Fruit fly (Drosophila melanogaster) whole organism, embryonic: ENCODE data around the gene Fgop2.

Experiments
- Adf1 ChIP-seq: fragments of 200-800 bp; sonication (Bioruptor generic); IDR thresholded peaks from 2 replicates; pipeline ENCODE4 v1.3.6; 2022; ENCODE audit warnings: missing biosample characterization, missing genetic modification characterization
- Antp ChIP-seq: fragments of 200-800 bp; sonication (Bioruptor generic); optimal IDR thresholded peaks from 3 replicates; lab custom pipeline; 2016; ENCODE audit warnings: missing biosample characterization, missing genetic modification characterization
- B-H1 ChIP-seq: fragments of 200-800 bp; sonication (Bioruptor generic); IDR thresholded peaks from 3 replicates; pipeline ENCODE4 v1.3.6; 2022; ENCODE audit warnings: missing biosample characterization, missing genetic modification characterization
- B-H2 ChIP-seq: fragments of 200-800 bp; sonication (Bioruptor generic); optimal IDR thresholded peaks from 2 replicates; lab custom pipeline; 2018; ENCODE audit warnings: missing biosample characterization, mild to moderate bottlenecking, missing genetic modification characterization
- Bdp1 ChIP-seq: fragments of 200-800 bp; sonication (Bioruptor generic); optimal IDR thresholded peaks from 3 replicates; lab custom pipeline; 2016; ENCODE audit warnings: missing biosample characterization, missing genetic modification characterization
- Bgb ChIP-seq: fragments of 200-800 bp; sonication (Bioruptor generic); IDR thresholded peaks from 2 replicates; pipeline ENCODE4 v1.3.6; 2022; ENCODE audit warnings: missing biosample characterization, missing genetic modification characterization; ENCODE audit not compliant: partially characterized antibody
- CG10543 ChIP-seq: fragments of 200-800 bp; sonication (Bioruptor generic); optimal IDR thresholded peaks from 3 replicates; lab custom pipeline; 2017; ENCODE audit warnings: missing biosample characterization, mild to moderate bottlenecking, missing genetic modification characterization, moderate library complexity
- CG11398 ChIP-seq: fragments of 200-800 bp; sonication (Bioruptor generic); optimal IDR thresholded peaks from 2 replicates; lab custom pipeline; 2016; ENCODE audit warnings: missing biosample characterization, missing genetic modification characterization
- CG11560 ChIP-seq: fragments of 200-800 bp; sonication (Bioruptor generic); IDR thresholded peaks from 3 replicates; pipeline ENCODE4 v1.3.6; 2022; ENCODE audit warnings: missing biosample characterization, missing genetic modification characterization
- CG12071 ChIP-seq: fragments of 200-800 bp; sonication (Bioruptor generic); optimal IDR thresholded peaks from 3 replicates; lab custom pipeline; 2018; ENCODE audit warnings: missing biosample characterization, mild to moderate bottlenecking, missing genetic modification characterization
- CG13123 ChIP-seq: fragments of 200-800 bp; sonication (Bioruptor generic); optimal IDR thresholded peaks from 2 replicates; lab custom pipeline; 2016; ENCODE audit warnings: missing biosample characterization, missing genetic modification characterization
- CG14710 ChIP-seq: fragments of 200-800 bp; sonication (Bioruptor generic); optimal IDR thresholded peaks from 3 replicates; lab custom pipeline; 2019; ENCODE audit warnings: missing biosample characterization, mild to moderate bottlenecking, missing genetic modification characterization, moderate library complexity
- CG15073 ChIP-seq: fragments of 200-800 bp; sonication (Bioruptor generic); optimal IDR thresholded peaks from 2 replicates; lab custom pipeline; 2016; ENCODE audit warnings: missing biosample characterization, missing genetic modification characterization
- CG1602 ChIP-seq: fragments of 200-800 bp; sonication (Bioruptor generic); optimal IDR thresholded peaks from 3 replicates; lab custom pipeline; 2016; ENCODE audit warnings: missing biosample characterization, missing genetic modification characterization
- CG1647 ChIP-seq: fragments of 200-800 bp; sonication (Bioruptor generic); optimal IDR thresholded peaks from 3 replicates; lab custom pipeline; 2016; ENCODE audit warnings: missing biosample characterization, missing genetic modification characterization
- CG16863 ChIP-seq: fragments of 200-800 bp; sonication (Bioruptor generic); optimal IDR thresholded peaks from 3 replicates; lab custom pipeline; 2016; ENCODE audit warnings: missing biosample characterization, missing genetic modification characterization
- CG17829 ChIP-seq: fragments of 200-800 bp; optimal IDR thresholded peaks from 2 replicates; lab custom pipeline; 2019; ENCODE audit warnings: missing biosample characterization, mild to moderate bottlenecking, missing genetic modification characterization, moderate library complexity
- CG1832 ChIP-seq: fragments of 200-800 bp; sonication (Bioruptor generic); optimal IDR thresholded peaks from 2 replicates; lab custom pipeline; 2017; ENCODE audit warnings: missing biosample characterization, mild to moderate bottlenecking, missing genetic modification characterization, inconsistent platforms
- CG18476 ChIP-seq: fragments of 200-800 bp; sonication (Bioruptor generic); optimal IDR thresholded peaks from 2 replicates; lab custom pipeline; 2016; ENCODE audit warnings: missing biosample characterization, mild to moderate bottlenecking, missing genetic modification characterization
- CG2875 ChIP-seq: fragments of 200-800 bp; sonication (Bioruptor generic); optimal IDR thresholded peaks from 2 replicates; lab custom pipeline; 2017; ENCODE audit warnings: missing biosample characterization, mild to moderate bottlenecking, missing genetic modification characterization, missing genetic modification reagents
- CG31365 ChIP-seq: fragments of 200-800 bp; sonication (Bioruptor generic); optimal IDR thresholded peaks from 2 replicates; lab custom pipeline; 2018; ENCODE audit warnings: missing biosample characterization, mild to moderate bottlenecking, missing genetic modification characterization
- CG32772 ChIP-seq: fragments of 200-800 bp; sonication (Bioruptor generic); IDR thresholded peaks from 2 replicates; pipeline ENCODE4 v1.3.6; 2022; ENCODE audit warnings: missing biosample characterization, missing genetic modification characterization
- CG8089 ChIP-seq: fragments of 200-800 bp; sonication (Bioruptor generic); optimal IDR thresholded peaks from 3 replicates; lab custom pipeline; 2016; ENCODE audit warnings: missing biosample characterization, missing genetic modification characterization
- CkIIα-i1 ChIP-seq: fragments of 200-800 bp; sonication (Bioruptor generic); IDR thresholded peaks from 2 replicates; pipeline ENCODE4 v1.3.6; 2022; ENCODE audit warnings: missing biosample characterization, missing genetic modification characterization
- Deaf1 ChIP-seq: fragments of 200-800 bp; optimal IDR thresholded peaks from 3 replicates; lab custom pipeline; 2019; ENCODE audit warnings: missing biosample characterization, mild to moderate bottlenecking, missing genetic modification characterization, moderate library complexity
- Dfd ChIP-seq, 2 experiments: fragments of >200 bp; optimal IDR thresholded peaks; 2 replicates each; lab custom pipeline; 2017; ENCODE audit warnings: missing biosample characterization in 2 of 2, missing genetic modification characterization in 2 of 2
- Drgx ChIP-seq: fragments of 200-800 bp; sonication (Bioruptor generic); IDR thresholded peaks from 2 replicates; pipeline ENCODE4 v1.3.6; 2022; ENCODE audit warnings: missing biosample characterization, missing genetic modification characterization
- ERR ChIP-seq: fragments of 200-800 bp; sonication (Bioruptor generic); optimal IDR thresholded peaks from 2 replicates; lab custom pipeline; 2016; ENCODE audit warnings: missing biosample characterization, missing genetic modification characterization
- NFAT ChIP-seq: fragments of 200-800 bp; sonication (Bioruptor generic); IDR thresholded peaks from 2 replicates; pipeline ENCODE4 v1.3.6; 2022; ENCODE audit warnings: missing biosample characterization, missing genetic modification characterization
- NfI ChIP-seq: fragments of 200-800 bp; sonication (Bioruptor generic); optimal IDR thresholded peaks from 3 replicates; lab custom pipeline; 2018; ENCODE audit warnings: missing biosample characterization, mild to moderate bottlenecking, missing genetic modification characterization, moderate library complexity
- Oaz ChIP-seq: fragments of 200-800 bp; sonication (Bioruptor generic); IDR thresholded peaks from 2 replicates; pipeline ENCODE4 v1.3.6; 2022; ENCODE audit warnings: missing biosample characterization, missing genetic modification characterization
- Optix ChIP-seq: fragments of 200-800 bp; sonication (Bioruptor generic); IDR thresholded peaks from 3 replicates; pipeline ENCODE4 v1.3.6; 2022; ENCODE audit warnings: missing biosample characterization, missing genetic modification characterization
- YL-1 ChIP-seq: fragments of 200-800 bp; sonication (Bioruptor generic); optimal IDR thresholded peaks from 3 replicates; lab custom pipeline; 2017; ENCODE audit warnings: missing biosample characterization, mild to moderate bottlenecking, missing genetic modification characterization
- abd-A ChIP-seq: fragments of 200-800 bp; sonication (Bioruptor generic); optimal IDR thresholded peaks from 3 replicates; lab custom pipeline; 2019; ENCODE audit warnings: missing biosample characterization, mild to moderate bottlenecking, missing genetic modification characterization, moderate library complexity
- ac ChIP-seq: fragments of 200-800 bp; sonication (Bioruptor generic); optimal IDR thresholded peaks from 3 replicates; lab custom pipeline; 2017; ENCODE audit warnings: missing biosample characterization, mild to moderate bottlenecking, missing genetic modification characterization
- ase ChIP-seq: fragments of 200-800 bp; sonication (Bioruptor generic); IDR thresholded peaks from 3 replicates; pipeline ENCODE4 v1.3.6; 2022; ENCODE audit warnings: missing biosample characterization, missing genetic modification characterization
- chinmo ChIP-seq: fragments of 200-800 bp; sonication (Bioruptor generic); IDR thresholded peaks from 4 replicates; pipeline ENCODE4 v1.3.6; 2022; ENCODE audit warnings: missing biosample characterization, missing genetic modification characterization; ENCODE audit not compliant: partially characterized antibody
- cwo ChIP-seq: fragments of 200-800 bp; sonication (Bioruptor generic); optimal IDR thresholded peaks from 3 replicates; lab custom pipeline; 2017; ENCODE audit warnings: missing biosample characterization, missing genetic modification characterization, mild to moderate bottlenecking, moderate library complexity, missing genetic modification reagents
- ems ChIP-seq: fragments of 200-800 bp; sonication (Bioruptor generic); optimal IDR thresholded peaks from 3 replicates; lab custom pipeline; 2016; ENCODE audit warnings: missing biosample characterization, missing genetic modification characterization
- hb ChIP-seq: fragments of 200-800 bp; sonication (Bioruptor generic); IDR thresholded peaks from 3 replicates; pipeline ENCODE4 v1.3.6; 2022; ENCODE audit warnings: missing biosample characterization, missing genetic modification characterization; ENCODE audit not compliant: partially characterized antibody
- her ChIP-seq: fragments of 200-800 bp; sonication (Bioruptor generic); optimal IDR thresholded peaks from 2 replicates; lab custom pipeline; 2016; ENCODE audit warnings: missing biosample characterization, missing genetic modification characterization
- inv ChIP-seq: fragments of 200-800 bp; sonication (Bioruptor generic); IDR thresholded peaks from 2 replicates; pipeline ENCODE4 v1.3.6; 2022; ENCODE audit warnings: missing biosample characterization, missing genetic modification characterization; ENCODE audit not compliant: partially characterized antibody
- lab ChIP-seq: fragments of 200-800 bp; sonication (Bioruptor generic); optimal IDR thresholded peaks from 3 replicates; lab custom pipeline; 2017; ENCODE audit warnings: missing biosample characterization, missing genetic modification characterization, mild to moderate bottlenecking, moderate library complexity, missing genetic modification reagents
- mld ChIP-seq: fragments of 200-800 bp; sonication (Bioruptor generic); IDR thresholded peaks from 3 replicates; pipeline ENCODE4 v1.3.6; 2022; ENCODE audit warnings: missing biosample characterization, missing genetic modification characterization; ENCODE audit not compliant: partially characterized antibody
- nau ChIP-seq: fragments of 200-800 bp; sonication (Bioruptor generic); optimal IDR thresholded peaks from 3 replicates; lab custom pipeline; 2017; ENCODE audit warnings: missing biosample characterization, mild to moderate bottlenecking, missing genetic modification characterization, missing genetic modification reagents
- rib ChIP-seq: fragments of 200-800 bp; sonication (Bioruptor generic); IDR thresholded peaks from 2 replicates; pipeline ENCODE4 v1.3.6; 2022; ENCODE audit warnings: missing biosample characterization, missing genetic modification characterization
- sd ChIP-seq: fragments of 200-800 bp; sonication (Bioruptor generic); optimal IDR thresholded peaks from 3 replicates; lab custom pipeline; 2018; ENCODE audit warnings: missing biosample characterization, mild to moderate bottlenecking, missing genetic modification characterization, moderate library complexity
- shn ChIP-seq: fragments of 200-800 bp; sonication (Bioruptor generic); optimal IDR thresholded peaks from 3 replicates; lab custom pipeline; 2016; ENCODE audit warnings: missing biosample characterization, missing genetic modification characterization
- tap ChIP-seq: fragments of 200-800 bp; optimal IDR thresholded peaks from 3 replicates; lab custom pipeline; 2019; ENCODE audit warnings: missing biosample characterization, mild to moderate bottlenecking, missing genetic modification characterization, moderate library complexity
- wor ChIP-seq: fragments of 200-800 bp; sonication (Bioruptor generic); IDR thresholded peaks from 2 replicates; pipeline ENCODE4 v1.3.6; 2022; ENCODE audit warnings: missing biosample characterization, missing genetic modification characterization
- z ChIP-seq: fragments of 200-800 bp; sonication (Bioruptor generic); IDR thresholded peaks from 3 replicates; pipeline ENCODE4 v1.3.6; 2022; ENCODE audit warnings: missing biosample characterization, missing genetic modification characterization

Gene Fgop2

DNA sequence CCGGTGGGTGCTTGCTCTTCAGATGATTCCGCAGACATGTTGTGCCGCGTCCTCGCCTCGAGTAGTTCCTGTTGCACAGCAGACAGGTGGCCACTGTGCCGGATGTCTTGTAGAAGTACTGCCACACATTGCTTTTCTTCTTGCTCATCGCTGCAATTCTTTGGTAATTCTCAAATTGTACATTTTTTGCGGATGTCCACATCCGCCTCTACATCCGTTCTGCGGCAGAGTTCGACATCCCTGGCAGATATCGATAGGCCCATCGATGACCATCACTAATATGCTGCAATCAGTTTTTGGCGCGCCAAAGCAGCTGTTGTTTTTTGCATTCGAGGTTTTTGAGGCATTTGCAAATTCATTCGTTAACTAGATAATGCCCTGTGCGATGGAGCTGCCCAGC, 11.6 kb upstream of the Fgop2 start, which contains the start of the genes CG13775 and CG3430 (continued):
- TF ChIP-seq shn (peak; percentile 33), CG1832 (no peak), CG16863 (GFP tag; lab: Kevin White, UChicago) (no peak), ac (no peak), CG11560 (no peak), YL-1 (peak; percentile 32), Bgb (GFP tag; lab: Robert Waterston, UW) (peak; percentile 77), Dfd (GFP tag; optimal IDR thresholded peaks at IDR 0.05; lab: Kevin White, UChicago) (no peak), rib (GFP tag; lab: Robert Waterston, UW) (0 out of 2 replicates have a peak, but pooled peaks have one; percentile 12), CG1647 (GFP tag; lab: Kevin White, UChicago) (no peak), chinmo (GFP tag; lab: Robert Waterston, UW) (peak; percentile 74; the same call in 2 of the 4 replicates), CG17829 (peak; percentile 42), ERR (GFP tag; lab: Kevin White, UChicago) (no peak), inv (GFP tag; lab: Robert Waterston, UW) (peak; percentile 48; the same call in 1 of the 2 replicates), z (no peak), CG18476 (GFP tag; lab: Kevin White, UChicago) (no peak), CG8089 (no peak), Drgx (GFP tag; lab: Robert Waterston, UW) (no peak), nau (GFP tag; lab: Kevin White, UChicago) (no peak), CG12071 (GFP tag; lab: Kevin White, UChicago) (no peak), CkIIα-i1 (GFP tag; lab: Robert Waterston, UW) (no peak), wor (no peak), CG2875 (no peak), Adf1 (GFP tag; lab: Robert Waterston, UW) (peak; percentile 71), CG10543 (GFP tag; lab: Kevin White, UChicago) (no peak), ase (0 out of 3 replicates have a peak, but pooled peaks have one; percentile 16), her (peak; percentile 52), CG1602 (no peak), NfI (peak; percentile 55), CG11398 (GFP tag; lab: Kevin White, UChicago) (no peak), CG32772 (GFP tag; lab: Robert Waterston, UW) (0 out of 2 replicates have a peak, but pooled peaks have one; percentile 6), hb (GFP tag; lab: Robert Waterston, UW) (0 out of 3 replicates have a peak, but pooled peaks have one; percentile 44), CG13123 (GFP tag; lab: Kevin White, UChicago) (no peak), abd-A (no peak), CG15073 (no peak), CG14710 (tag; lab: Kevin White, UChicago) (peak; percentile 43), NFAT (GFP tag; lab: Robert Waterston, UW) (peak; percentile 15; the same call in 1 of the 2 replicates), mld (GFP tag; lab: Robert Waterston, UW) (0 out of 3 replicates have a peak, but pooled peaks have one; percentile 30), CG31365 (no peak), B-H2 (GFP tag; lab: Kevin White, UChicago) (no peak), sd (tag; lab: Kevin White, UChicago) (no peak), ems (GFP tag; lab: Kevin White, UChicago) (no peak), Oaz (GFP tag; lab: Robert Waterston, UW) (no peak), lab (GFP tag; lab: Kevin White, UChicago) (no peak), tap (tag; lab: Kevin White, UChicago) (no peak), cwo (GFP tag; lab: Kevin White, UChicago) (no peak), Antp (GFP tag; lab: Kevin White, UChicago) (peak; percentile 62), Deaf1 (no peak), Bdp1 (GFP tag; lab: Kevin White, UChicago) (no peak), Optix (GFP tag; lab: Robert Waterston, UW) (no peak), B-H1 (GFP tag; lab: Robert Waterston, UW) (no peak)
